Worm (Caenorhabditis elegans) whole organism, late embryonic: ENCODE results near the gene Y55D5A.3.
A peak's percentile ranks its signal among the peaks of the same experiment; 100 is the strongest.

ENCODE experiments used
- C38D4.7 ChIP-seq: fragments of 200-800 bp; sonication (Bioruptor generic); optimal IDR thresholded peaks from 2 replicates; lab custom pipeline; 2018; ENCODE audit warnings: mild to moderate bottlenecking, missing genetic modification characterization, moderate library complexity, missing compliant biosample characterization
- F13H6.1 ChIP-seq: sonication (generic microtip); optimal IDR thresholded peaks from 2 replicates; lab custom pipeline; 2016; ENCODE audit warnings: missing genetic modification characterization, missing compliant biosample characterization
- K09A11.1 ChIP-seq: sonication (generic microtip); optimal IDR thresholded peaks from 2 replicates; lab custom pipeline; 2017; ENCODE audit warnings: antibody characterized with exemption, mild to moderate bottlenecking, missing genetic modification characterization, missing compliant biosample characterization; ENCODE audit not compliant: insufficient read depth
- ahr-1 ChIP-seq: sonication (generic microtip); optimal IDR thresholded peaks from 2 replicates; lab custom pipeline; 2016; ENCODE audit warnings: missing genetic modification characterization, missing compliant biosample characterization
- ama-1 ChIP-seq: fragments of 150-350 bp; optimal IDR thresholded peaks from 2 replicates; lab custom pipeline; 2014
- ceh-18 ChIP-seq: sonication (generic microtip); optimal IDR thresholded peaks from 2 replicates; lab custom pipeline; 2016; ENCODE audit warnings: missing genetic modification characterization, missing compliant biosample characterization
- ceh-19 ChIP-seq: fragments of 200-800 bp; sonication (Bioruptor generic); optimal IDR thresholded peaks from 2 replicates; lab custom pipeline; 2018; ENCODE audit warnings: mild to moderate bottlenecking, missing genetic modification characterization, missing compliant biosample characterization
- ceh-22 ChIP-seq: sonication (generic microtip); optimal IDR thresholded peaks from 2 replicates; lab custom pipeline; 2017; ENCODE audit warnings: missing biosample characterization, missing genetic modification characterization
- ceh-24 ChIP-seq: sonication (generic microtip); optimal IDR thresholded peaks from 2 replicates; lab custom pipeline; 2016; ENCODE audit warnings: mild to moderate bottlenecking, missing genetic modification characterization, missing compliant biosample characterization
- ceh-30 ChIP-seq: fragments of 150-350 bp; optimal IDR thresholded peaks from 2 replicates; lab custom pipeline; 2014; ENCODE audit warnings: missing biosample characterization, missing genetic modification characterization
- ceh-31 ChIP-seq: sonication (generic microtip); optimal IDR thresholded peaks from 2 replicates; lab custom pipeline; 2016; ENCODE audit warnings: missing genetic modification characterization, missing compliant biosample characterization
- ceh-34 ChIP-seq: sonication (generic microtip); optimal IDR thresholded peaks from 2 replicates; lab custom pipeline; 2016; ENCODE audit warnings: mild to moderate bottlenecking, missing genetic modification characterization, missing compliant biosample characterization
- ceh-45 ChIP-seq: fragments of 200-800 bp; sonication (Bioruptor generic); IDR thresholded peaks from 2 replicates; pipeline ENCODE4 v1.3.6; 2022; ENCODE audit warnings: missing genetic modification reagents, missing genetic modification characterization, missing compliant biosample characterization
- ceh-48 ChIP-seq: sonication (generic microtip); optimal IDR thresholded peaks from 2 replicates; lab custom pipeline; 2016; ENCODE audit warnings: missing genetic modification characterization, inconsistent platforms, missing compliant biosample characterization
- che-1 ChIP-seq: sonication (generic microtip); optimal IDR thresholded peaks from 2 replicates; lab custom pipeline; 2016; ENCODE audit warnings: mild to moderate bottlenecking, missing genetic modification characterization, missing compliant biosample characterization
- dmd-4 ChIP-seq: sonication (generic microtip); optimal IDR thresholded peaks from 2 replicates; lab custom pipeline; 2016; ENCODE audit warnings: borderline replicate concordance, missing genetic modification characterization, missing compliant biosample characterization
- elt-2 ChIP-seq: sonication (generic microtip); optimal IDR thresholded peaks from 2 replicates; lab custom pipeline; 2016; ENCODE audit warnings: missing genetic modification reagents, missing genetic modification characterization, missing compliant biosample characterization
- elt-4 ChIP-seq: sonication (generic microtip); optimal IDR thresholded peaks from 2 replicates; lab custom pipeline; 2016; ENCODE audit warnings: missing genetic modification characterization, missing compliant biosample characterization
- ets-4 ChIP-seq: sonication (generic microtip); optimal IDR thresholded peaks from 2 replicates; lab custom pipeline; 2016; ENCODE audit warnings: missing genetic modification characterization, missing compliant biosample characterization
- eyg-1 ChIP-seq: sonication (generic microtip); optimal IDR thresholded peaks from 2 replicates; lab custom pipeline; 2016; ENCODE audit warnings: missing genotype, missing genetic modification characterization, missing compliant biosample characterization
- fax-1 ChIP-seq: sonication (generic microtip); optimal IDR thresholded peaks from 2 replicates; lab custom pipeline; 2016; ENCODE audit warnings: missing genotype, missing genetic modification characterization, missing compliant biosample characterization
- fkh-6 ChIP-seq: sonication (generic microtip); optimal IDR thresholded peaks from 2 replicates; lab custom pipeline; 2016; ENCODE audit warnings: missing genetic modification characterization, missing compliant biosample characterization
- gmeb-2 ChIP-seq: sonication (generic microtip); optimal IDR thresholded peaks from 2 replicates; lab custom pipeline; 2016; ENCODE audit warnings: missing genetic modification characterization, inconsistent platforms, missing compliant biosample characterization
- hlh-13 ChIP-seq: fragments of 200-800 bp; sonication (Bioruptor generic); optimal IDR thresholded peaks from 2 replicates; lab custom pipeline; 2018; ENCODE audit warnings: mild to moderate bottlenecking, missing genetic modification characterization, missing compliant biosample characterization
- hlh-15 ChIP-seq: sonication (generic microtip); optimal IDR thresholded peaks from 2 replicates; lab custom pipeline; 2016; ENCODE audit warnings: missing genetic modification characterization, missing compliant biosample characterization
- hlh-30 ChIP-seq: sonication (generic microtip); optimal IDR thresholded peaks from 2 replicates; lab custom pipeline; 2017; ENCODE audit warnings: antibody characterized with exemption, missing genetic modification characterization, missing compliant biosample characterization; ENCODE audit not compliant: insufficient read depth
- hlh-6 ChIP-seq: sonication (generic microtip); optimal IDR thresholded peaks from 2 replicates; lab custom pipeline; 2016; ENCODE audit warnings: missing genotype, missing genetic modification characterization, missing compliant biosample characterization
- hlh-8 ChIP-seq: sonication (generic microtip); optimal IDR thresholded peaks from 2 replicates; lab custom pipeline; 2016; ENCODE audit warnings: missing genotype, missing genetic modification characterization, missing compliant biosample characterization
- lim-6 ChIP-seq: sonication (generic microtip); optimal IDR thresholded peaks from 2 replicates; lab custom pipeline; 2016; ENCODE audit warnings: missing genetic modification characterization, missing compliant biosample characterization
- lin-11 ChIP-seq: fragments of 200-800 bp; sonication (Bioruptor generic); optimal IDR thresholded peaks from 2 replicates; lab custom pipeline; 2018; ENCODE audit warnings: mild to moderate bottlenecking, missing genetic modification characterization, missing compliant biosample characterization
- madf-2 ChIP-seq: sonication (generic microtip); optimal IDR thresholded peaks from 2 replicates; lab custom pipeline; 2017; ENCODE audit warnings: missing genetic modification characterization, missing compliant biosample characterization
- mec-3 ChIP-seq: sonication (generic microtip); optimal IDR thresholded peaks from 2 replicates; lab custom pipeline; 2016; ENCODE audit warnings: borderline replicate concordance, missing genetic modification characterization, missing compliant biosample characterization
- nfya-1 ChIP-seq: sonication (generic microtip); optimal IDR thresholded peaks from 2 replicates; lab custom pipeline; 2017; ENCODE audit warnings: missing genetic modification characterization, mild to moderate bottlenecking, missing compliant biosample characterization, antibody characterized with exemption, moderate library complexity
- nhr-232 ChIP-seq: sonication (generic microtip); optimal IDR thresholded peaks from 2 replicates; lab custom pipeline; 2016; ENCODE audit warnings: missing genetic modification characterization, missing compliant biosample characterization
- odd-2 ChIP-seq: sonication (generic microtip); optimal IDR thresholded peaks from 2 replicates; lab custom pipeline; 2017; ENCODE audit warnings: antibody characterized with exemption, mild to moderate bottlenecking, missing genetic modification characterization, missing compliant biosample characterization
- pag-3 ChIP-seq: sonication (generic microtip); optimal IDR thresholded peaks from 2 replicates; lab custom pipeline; 2016; ENCODE audit warnings: missing compliant biosample characterization, missing genetic modification characterization, borderline replicate concordance
- pat-9 ChIP-seq: fragments of 200-800 bp; sonication (Bioruptor generic); optimal IDR thresholded peaks from 2 replicates; lab custom pipeline; 2018; ENCODE audit warnings: mild to moderate bottlenecking, missing genetic modification characterization, moderate library complexity, missing compliant biosample characterization
- pax-1 ChIP-seq: fragments of 150-350 bp; optimal IDR thresholded peaks from 2 replicates; lab custom pipeline; 2014; ENCODE audit warnings: missing biosample characterization, missing genetic modification characterization
- pha-2 ChIP-seq: sonication (generic microtip); optimal IDR thresholded peaks from 2 replicates; lab custom pipeline; 2017; ENCODE audit warnings: mild to moderate bottlenecking, missing genetic modification characterization, missing compliant biosample characterization
- pha-4 ChIP-seq: fragments of 150-350 bp; optimal IDR thresholded peaks from 2 replicates; lab custom pipeline; 2018; ENCODE audit warnings: missing biosample characterization, missing genetic modification reagents, missing genetic modification characterization
- pqm-1 ChIP-seq: sonication (generic microtip); optimal IDR thresholded peaks from 2 replicates; lab custom pipeline; 2016; ENCODE audit warnings: missing genetic modification characterization, missing compliant biosample characterization
- ref-2 ChIP-seq: sonication (generic microtip); optimal IDR thresholded peaks from 2 replicates; lab custom pipeline; 2016; ENCODE audit warnings: missing genetic modification characterization, missing compliant biosample characterization
- rnt-1 ChIP-seq: sonication (generic microtip); optimal IDR thresholded peaks from 2 replicates; lab custom pipeline; 2016; ENCODE audit warnings: missing genetic modification characterization, missing compliant biosample characterization
- sdc-2 ChIP-seq: sonication (generic microtip); optimal IDR thresholded peaks from 2 replicates; lab custom pipeline; 2016; ENCODE audit warnings: missing genotype, missing genetic modification characterization, missing compliant biosample characterization
- sox-4 ChIP-seq: sonication (generic microtip); optimal IDR thresholded peaks from 2 replicates; lab custom pipeline; 2017; ENCODE audit warnings: mild to moderate bottlenecking, missing genetic modification characterization, inconsistent platforms, missing compliant biosample characterization
- syd-9 ChIP-seq: sonication (generic microtip); optimal IDR thresholded peaks from 2 replicates; lab custom pipeline; 2016; ENCODE audit warnings: mild to moderate bottlenecking, missing genetic modification characterization, moderate library complexity, missing compliant biosample characterization
- tbx-2 ChIP-seq: sonication (generic microtip); optimal IDR thresholded peaks from 2 replicates; lab custom pipeline; 2016; ENCODE audit warnings: missing genetic modification characterization, missing compliant biosample characterization
- tbx-7 ChIP-seq: sonication (generic microtip); optimal IDR thresholded peaks from 2 replicates; lab custom pipeline; 2016; ENCODE audit warnings: missing genotype, missing genetic modification characterization, missing compliant biosample characterization
- ttx-3 ChIP-seq: sonication (generic microtip); optimal IDR thresholded peaks from 2 replicates; lab custom pipeline; 2016; ENCODE audit warnings: missing genetic modification reagents, missing genetic modification characterization, missing compliant biosample characterization
- unc-3 ChIP-seq, 2 experiments: fragments of 200-800 bp in 1 of 2; sonication (Bioruptor generic) in 1 of 2; sonication (generic microtip) in 1 of 2; conservative IDR thresholded peaks in 1 of 2; optimal IDR thresholded peaks in 1 of 2; 2 replicates each; pipeline versions ENCODE4 v1.3.6 to Lab custom; 2016 to 2022; ENCODE audit warnings: missing compliant biosample characterization in 2 of 2, missing genetic modification characterization in 2 of 2, missing genetic modification reagents in 1 of 2
- unc-42 ChIP-seq: sonication (generic microtip); optimal IDR thresholded peaks from 2 replicates; lab custom pipeline; 2016; ENCODE audit warnings: missing genotype, missing genetic modification characterization, missing compliant biosample characterization
- unc-55 ChIP-seq: sonication (generic microtip); optimal IDR thresholded peaks from 2 replicates; lab custom pipeline; 2017; ENCODE audit warnings: missing biosample characterization, missing genetic modification reagents, missing genetic modification characterization
- unc-86 ChIP-seq: sonication (generic microtip); optimal IDR thresholded peaks from 2 replicates; lab custom pipeline; 2016; ENCODE audit warnings: missing genetic modification characterization, missing compliant biosample characterization
- zip-5 ChIP-seq: sonication (generic microtip); optimal IDR thresholded peaks from 2 replicates; lab custom pipeline; 2016; ENCODE audit warnings: missing genetic modification characterization, missing compliant biosample characterization

Gene Y55D5A.3

DNA sequence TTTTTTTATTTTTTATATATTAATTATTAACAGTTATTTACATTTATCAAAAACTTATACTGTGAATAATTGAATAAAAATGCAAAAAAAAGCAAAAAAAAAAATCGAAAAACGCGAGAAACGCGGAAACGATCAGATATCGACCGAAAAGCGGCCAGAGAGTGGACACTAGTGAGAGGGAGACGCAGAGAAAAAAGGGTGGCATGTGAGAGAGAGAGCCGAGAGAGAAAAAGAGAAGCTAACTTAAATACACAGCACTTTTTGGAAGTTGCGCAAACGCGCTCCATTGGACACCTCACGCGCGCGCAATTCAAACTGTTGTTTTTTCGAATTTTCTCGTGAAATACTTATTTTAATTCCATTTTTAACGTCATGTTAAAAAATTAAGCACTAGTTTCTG is 9.1 kb downstream of the Y55D5A.3 start:
- TF ChIP-seq pha-2 (tag; lab: Kevin White, UChicago) = no peak
- 0 out of 2 replicates have a peak, but pooled peaks have one; percentile 22 for TF ChIP-seq unc-3 (GFP tag; conservative IDR thresholded peaks at IDR 0.05; lab: Robert Waterston, UW)
- no peak for TF ChIP-seq unc-3 (tag; optimal IDR thresholded peaks at IDR 0.05; lab: Kevin White, UChicago)
- peak; percentile 75 for TF ChIP-seq tbx-2 (tag; lab: Kevin White, UChicago)
- no peak for TF ChIP-seq ceh-22 (tag; lab: Kevin White, UChicago)
- TF ChIP-seq nfya-1 = peak; percentile 72
- TF ChIP-seq pax-1 (tag; lab: Kevin White, UChicago) = no peak
- TF ChIP-seq odd-2 (tag; lab: Kevin White, UChicago) = no peak
- no peak for TF ChIP-seq madf-2 (tag; lab: Kevin White, UChicago)
- TF ChIP-seq lim-6 = no peak
- no peak for TF ChIP-seq pag-3
- peak; percentile 37 for TF ChIP-seq ceh-19 (GFP tag; lab: Kevin White, UChicago)
- TF ChIP-seq hlh-30 (tag; lab: Kevin White, UChicago) = peak; percentile 84
- TF ChIP-seq rnt-1 = peak; percentile 46
- no peak for TF ChIP-seq ttx-3 (tag; lab: Kevin White, UChicago)
- TF ChIP-seq ahr-1 = no peak
- TF ChIP-seq K09A11.1 (tag; lab: Kevin White, UChicago) = no peak
- no peak for TF ChIP-seq hlh-6
- peak; percentile 77 for TF ChIP-seq ceh-18
- TF ChIP-seq dmd-4 (tag; lab: Kevin White, UChicago) = no peak
- TF ChIP-seq sdc-2 (tag; lab: Kevin White, UChicago) = no peak
- no peak for TF ChIP-seq zip-5 (tag; lab: Kevin White, UChicago)
- no peak for TF ChIP-seq elt-4 (tag; lab: Kevin White, UChicago)
- TF ChIP-seq ets-4 (tag; lab: Kevin White, UChicago) = peak; percentile 14
- TF ChIP-seq ceh-24 (tag; lab: Kevin White, UChicago) = no peak
- no peak for TF ChIP-seq elt-2
- peak; percentile 75 for TF ChIP-seq ceh-31 (tag; lab: Kevin White, UChicago)
- no peak for TF ChIP-seq ceh-45 (GFP tag; lab: Robert Waterston, UW)
- peak; percentile 57 for TF ChIP-seq ref-2
- TF ChIP-seq hlh-8 (tag; lab: Kevin White, UChicago) = no peak
- TF ChIP-seq pat-9 (tag; lab: Kevin White, UChicago) = no peak
- TF ChIP-seq ceh-48 (tag; lab: Kevin White, UChicago) = peak; percentile 54
- no peak for TF ChIP-seq gmeb-2 (tag; lab: Kevin White, UChicago)
- no peak for TF ChIP-seq syd-9 (tag; lab: Kevin White, UChicago)
- peak; percentile 28 for TF ChIP-seq unc-86 (tag; lab: Kevin White, UChicago)
- no peak for TF ChIP-seq lin-11 (tag; lab: Kevin White, UChicago)
- no peak for TF ChIP-seq fax-1
- no peak for TF ChIP-seq pqm-1
- no peak for TF ChIP-seq che-1 (tag; lab: Kevin White, UChicago)
- TF ChIP-seq mec-3 (tag; lab: Kevin White, UChicago) = no peak
- TF ChIP-seq nhr-232 (tag; lab: Kevin White, UChicago) = no peak
- no peak for TF ChIP-seq hlh-15 (tag; lab: Kevin White, UChicago)
- TF ChIP-seq ceh-34 (tag; lab: Kevin White, UChicago) = peak; percentile 43
- TF ChIP-seq eyg-1 (tag; lab: Kevin White, UChicago) = no peak
- TF ChIP-seq hlh-13 (GFP tag; lab: Kevin White, UChicago) = no peak
- no peak for TF ChIP-seq ceh-30
- TF ChIP-seq tbx-7 (tag; lab: Kevin White, UChicago) = no peak
- no peak for TF ChIP-seq ama-1 (lab: Kevin White, UChicago)
- TF ChIP-seq F13H6.1 (tag; lab: Kevin White, UChicago) = peak; percentile 66
- peak; percentile 45 for TF ChIP-seq unc-55 (GFP tag; lab: Kevin White, UChicago)
- no peak for TF ChIP-seq C38D4.7 (GFP tag; lab: Kevin White, UChicago)
- TF ChIP-seq pha-4 (tag; lab: Kevin White, UChicago) = no peak
- no peak for TF ChIP-seq sox-4 (tag; lab: Kevin White, UChicago)
- peak; percentile 75 for TF ChIP-seq unc-42
- TF ChIP-seq fkh-6 = no peak
